Worm (Caenorhabditis elegans): Measurements from ENCODE around the gene R08C7.12.

DNA sequence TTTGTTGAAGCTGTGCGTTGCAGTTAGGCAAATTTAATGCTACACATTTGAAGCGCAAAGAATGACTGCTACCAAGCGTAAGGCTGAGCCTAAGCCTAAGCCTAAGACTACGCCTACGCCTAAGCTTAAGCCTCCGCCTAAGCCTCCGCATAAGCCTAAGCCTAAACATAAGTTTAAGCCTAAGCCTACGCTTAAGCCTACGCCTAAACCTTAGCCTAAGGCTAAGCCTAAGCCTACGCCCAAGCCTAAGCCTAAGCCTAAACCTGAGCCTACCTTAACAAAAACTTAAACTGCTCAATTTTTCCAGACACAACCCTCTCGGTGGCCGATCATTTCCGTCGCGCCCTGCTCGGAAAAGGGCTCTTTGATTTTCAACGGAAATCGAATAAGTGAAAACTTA lies 9.8 kb downstream of the R08C7.12 start:
- no peak for TF ChIP-seq nfya-1 (tag; optimal IDR thresholded peaks at IDR 0.05; ENCODE audit: insufficient read depth)
- no peak for TF ChIP-seq fos-1 (tag; optimal IDR thresholded peaks at IDR 0.05)
- no peak for TF ChIP-seq nhr-76 (tag; optimal IDR thresholded peaks at IDR 0.05)
- TF ChIP-seq nhr-28 (tag; optimal IDR thresholded peaks at IDR 0.05), result no peak
- no peak for TF ChIP-seq ztf-4 (tag; optimal IDR thresholded peaks at IDR 0.05)
- TF ChIP-seq zag-1 (tag; optimal IDR thresholded peaks at IDR 0.05), result no peak

Data from whole organism, L3 larva.